Worm (Caenorhabditis elegans): ENCODE measurements around the gene aagr-1.

The aagr-1 gene

DNA sequence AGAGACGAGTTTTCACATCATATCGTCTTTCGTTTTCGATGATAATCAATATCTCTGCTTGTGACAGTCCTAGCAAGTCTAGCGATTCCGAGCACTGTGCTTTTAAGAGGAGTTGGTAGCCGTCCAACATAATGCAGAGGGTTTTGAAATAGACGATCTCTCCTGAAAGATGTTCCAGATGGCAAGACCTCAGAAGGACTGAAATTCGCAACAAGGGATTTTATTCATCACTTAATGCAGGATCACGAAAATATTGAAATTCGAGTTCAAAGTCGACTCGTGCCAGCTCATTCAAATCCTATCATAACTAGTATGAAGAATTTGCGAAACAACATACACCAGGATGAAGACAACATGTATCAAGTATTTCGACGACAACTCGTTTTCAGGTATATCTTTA lies 11.2 kb downstream of the aagr-1 start, which contains the start of gene D2096.7:
TSS of gene D2096.7 (minus strand) at position 130 of the 400 bp plus-strand sequence.
- TF ChIP-seq ceh-27 (GFP tag; optimal IDR thresholded peaks at IDR 0.05): no peak
- TF ChIP-seq mel-28 (tag; optimal IDR thresholded peaks at IDR 0.05; ENCODE audit: borderline replicate concordance): no peak
- TF ChIP-seq die-1 (tag; optimal IDR thresholded peaks at IDR 0.05): peak; percentile 78
- TF ChIP-seq gei-17 (GFP tag; optimal IDR thresholded peaks at IDR 0.05): peak; percentile 53
- no peak for TF ChIP-seq ztf-28 (GFP tag; IDR thresholded peaks at IDR 0.05)
- peak; percentile 72 for TF ChIP-seq tbp1 (GFP tag; optimal IDR thresholded peaks at IDR 0.05)
- no peak for TF ChIP-seq madf-10 (tag; optimal IDR thresholded peaks at IDR 0.05)
- peak; percentile 32 for TF ChIP-seq mxl-1 (tag; optimal IDR thresholded peaks at IDR 0.05)
- peak; percentile 89 for TF ChIP-seq unc-130 (GFP tag; optimal IDR thresholded peaks at IDR 0.05)
- peak; percentile 93 for TF ChIP-seq T26A5.8 (tag; optimal IDR thresholded peaks at IDR 0.05)
- no peak for TF ChIP-seq attf-3 (GFP tag; conservative IDR thresholded peaks at IDR 0.05)
- peak; percentile 64; the same call in 1 of the 2 replicates for TF ChIP-seq Y95B8A.8 (GFP tag; IDR thresholded peaks at IDR 0.05)
- peak; percentile 93 for TF ChIP-seq nfya-2 (GFP tag; IDR thresholded peaks at IDR 0.05)
- no peak for TF ChIP-seq F22D6.2 (tag; optimal IDR thresholded peaks at IDR 0.05)
- TF ChIP-seq F33H1.4 (GFP tag; IDR thresholded peaks at IDR 0.05): peak; percentile 59
- peak; percentile 2 for TF ChIP-seq snpc-3.4 (tag; optimal IDR thresholded peaks at IDR 0.05)
- TF ChIP-seq ztf-22 (GFP tag; optimal IDR thresholded peaks at IDR 0.05): peak; percentile 10
- TF ChIP-seq ZK185.1 (tag; optimal IDR thresholded peaks at IDR 0.05; ENCODE audit: poor library complexity, severe bottlenecking): peak; percentile 32
- TF ChIP-seq akir-1 (GFP tag; optimal IDR thresholded peaks at IDR 0.05): no peak
- no peak for TF ChIP-seq somi-1 (GFP tag; optimal IDR thresholded peaks at IDR 0.05)
- TF ChIP-seq dpl-1 (GFP tag; optimal IDR thresholded peaks at IDR 0.05): no peak
- no peak for TF ChIP-seq efl-1 (GFP tag; optimal IDR thresholded peaks at IDR 0.05)
- TF ChIP-seq repo-1 (tag; optimal IDR thresholded peaks at IDR 0.05): peak; percentile 88
- no peak for TF ChIP-seq Y67H2A.10 (GFP tag; conservative IDR thresholded peaks at IDR 0.05)
- no peak for TF ChIP-seq zfh-2 (GFP tag; conservative IDR thresholded peaks at IDR 0.05)
- peak; percentile 64 for TF ChIP-seq zim-3 (tag; optimal IDR thresholded peaks at IDR 0.05)
- no peak for TF ChIP-seq B0019.2 (GFP tag; conservative IDR thresholded peaks at IDR 0.05)
- peak; percentile 79; the same call in 1 of the 2 replicates for TF ChIP-seq ztf-25 (GFP tag; IDR thresholded peaks at IDR 0.05)
- TF ChIP-seq B0261.1 (tag; optimal IDR thresholded peaks at IDR 0.05): peak; percentile 35
- no peak for TF ChIP-seq pha-4 (tag; optimal IDR thresholded peaks at IDR 0.05)
- TF ChIP-seq aptf-2 (GFP tag; conservative IDR thresholded peaks at IDR 0.05): no peak
- peak; percentile 76 for TF ChIP-seq C17E4.6 (GFP tag; IDR thresholded peaks at IDR 0.05)
- peak; percentile 86 for TF ChIP-seq madf-6 (GFP tag; IDR thresholded peaks at IDR 0.05)
- TF ChIP-seq cebp-1 (GFP tag; IDR thresholded peaks at IDR 0.05): 0 out of 2 replicates have a peak, but pooled peaks have one; percentile 19
- peak; percentile 76 for TF ChIP-seq cebp-1 (tag; optimal IDR thresholded peaks at IDR 0.05)
- 0 out of 2 replicates have a peak, but pooled peaks have one; percentile 2 for TF ChIP-seq hmg-20 (GFP tag; IDR thresholded peaks at IDR 0.05)
- peak; percentile 89 for TF ChIP-seq snpc-1.3 (tag; optimal IDR thresholded peaks at IDR 0.05; ENCODE audit: insufficient read depth)
- TF ChIP-seq lsl-1 (GFP tag; optimal IDR thresholded peaks at IDR 0.05): peak; percentile 64
- peak; percentile 91 for TF ChIP-seq tbx-9 (tag; optimal IDR thresholded peaks at IDR 0.05; ENCODE audit: borderline replicate concordance)
- no peak for TF ChIP-seq nhr-179 (tag; optimal IDR thresholded peaks at IDR 0.05)
- TF ChIP-seq ztf-18 (tag; optimal IDR thresholded peaks at IDR 0.05): peak; percentile 57
- TF ChIP-seq dpff-1 (tag; optimal IDR thresholded peaks at IDR 0.05): peak; percentile 79
- peak; percentile 85 for TF ChIP-seq nhr-27 (tag; optimal IDR thresholded peaks at IDR 0.05)
- no peak for TF ChIP-seq snpc-4 (GFP tag; optimal IDR thresholded peaks at IDR 0.05)
- peak in 2 of 4 experiments; percentile 67 to 72 for TF ChIP-seq snpc-4 (tag; optimal IDR thresholded peaks at IDR 0.05)
- no peak for TF ChIP-seq sptf-2 (GFP tag; optimal IDR thresholded peaks at IDR 0.05)
- peak; percentile 66 for TF ChIP-seq F39B2.1 (GFP tag; IDR thresholded peaks at IDR 0.05)
- peak; percentile 52 for TF ChIP-seq B0035.1 (tag; optimal IDR thresholded peaks at IDR 0.05)
- TF ChIP-seq F57C9.4 (tag; optimal IDR thresholded peaks at IDR 0.05): peak; percentile 72
